In genomic region chr2L:309177-309576, dm6 we compare ENCODE assay signal across 5 fruit fly cellular contexts.
TF ChIP-seq lines count a peak whose summit lies in the region.

No protein-coding gene starts in this region.

- TF ChIP-seq CTCF in whole organism, embryonic (GFP tag; optimal IDR thresholded peaks at IDR 0.05; lab: Kevin White, UChicago), result no peak

TF ChIP-seq in whole organism, 6 proteins besides CTCF, POLR2A, EP300 and RAD21:
- TF ChIP-seq Dll (optimal IDR thresholded peaks at IDR 0.05; lab: Kevin White, UChicago) (no peak), pan (optimal IDR thresholded peaks at IDR 0.05; lab: Kevin White, UChicago) (peak; percentile 73)

TF ChIP-seq in whole organism, adult, 20 proteins besides CTCF, POLR2A, EP300 and RAD21:
- TF ChIP-seq CG1620 (GFP tag; optimal IDR thresholded peaks at IDR 0.05; lab: Kevin White, UChicago), result no peak
- no peak for TF ChIP-seq kay (GFP tag; lab: Kevin White, UChicago; ENCODE audit: borderline replicate concordance)
- no peak for TF ChIP-seq Clk (GFP tag; optimal IDR thresholded peaks at IDR 0.05; lab: Kevin White, UChicago)
- no peak for TF ChIP-seq ovo (GFP tag; optimal IDR thresholded peaks at IDR 0.05; lab: Kevin White, UChicago)
- peak; percentile 21 for TF ChIP-seq CG7101 (tag; optimal IDR thresholded peaks at IDR 0.05; lab: Kevin White, UChicago)
- TF ChIP-seq bab1 (GFP tag; optimal IDR thresholded peaks at IDR 0.05; lab: Kevin White, UChicago), result peak; percentile 31
- TF ChIP-seq CG33017 (tag; optimal IDR thresholded peaks at IDR 0.05; lab: Kevin White, UChicago), result peak; percentile 7
- TF ChIP-seq cnc (optimal IDR thresholded peaks at IDR 0.05; lab: Kevin White, UChicago), result no peak
- peak; percentile 11 for TF ChIP-seq toe (GFP tag; optimal IDR thresholded peaks at IDR 0.05; lab: Kevin White, UChicago)
- no peak for TF ChIP-seq CG12768 (GFP tag; optimal IDR thresholded peaks at IDR 0.05; lab: Kevin White, UChicago)
- TF ChIP-seq Crg-1 (GFP tag; optimal IDR thresholded peaks at IDR 0.05; lab: Kevin White, UChicago), result no peak
- TF ChIP-seq tj (GFP tag; optimal IDR thresholded peaks at IDR 0.05; lab: Kevin White, UChicago), result no peak
- TF ChIP-seq pad (GFP tag; optimal IDR thresholded peaks at IDR 0.05; lab: Kevin White, UChicago), result no peak
- no peak for TF ChIP-seq CG11617 (GFP tag; optimal IDR thresholded peaks at IDR 0.05; lab: Kevin White, UChicago)
- no peak for TF ChIP-seq Hr96 (GFP tag; optimal IDR thresholded peaks at IDR 0.05; lab: Kevin White, UChicago)
- no peak for TF ChIP-seq Mnt (GFP tag; optimal IDR thresholded peaks at IDR 0.05; lab: Kevin White, UChicago)
- no peak for TF ChIP-seq CG7045 (GFP tag; optimal IDR thresholded peaks at IDR 0.05; lab: Kevin White, UChicago)
- no peak for TF ChIP-seq CG5204 (GFP tag; optimal IDR thresholded peaks at IDR 0.05; lab: Kevin White, UChicago)
TF ChIP-seq in whole organism, adult: peak in this region for 4.

TF ChIP-seq in whole organism, embryonic, 481 proteins besides CTCF, POLR2A, EP300 and RAD21 (continues in another document):
- TF ChIP-seq zfh2 (GFP tag; optimal IDR thresholded peaks at IDR 0.05; lab: Kevin White, UChicago), result peak; percentile 17
- no peak for TF ChIP-seq Mad (GFP tag; optimal IDR thresholded peaks at IDR 0.05; lab: Kevin White, UChicago)
- no peak for TF ChIP-seq CG11696 (GFP tag; IDR thresholded peaks at IDR 0.05; lab: Robert Waterston, UW)
- no peak for TF ChIP-seq ara (GFP tag; IDR thresholded peaks at IDR 0.05; lab: Robert Waterston, UW)
- no peak for TF ChIP-seq CG6254 (GFP tag; optimal IDR thresholded peaks at IDR 0.05; lab: Kevin White, UChicago)
- TF ChIP-seq CG8281 (tag; optimal IDR thresholded peaks at IDR 0.05; lab: Kevin White, UChicago), result no peak
- no peak for TF ChIP-seq cg (GFP tag; optimal IDR thresholded peaks at IDR 0.05; lab: Kevin White, UChicago)
- TF ChIP-seq HLH4C (GFP tag; IDR thresholded peaks at IDR 0.05; lab: Robert Waterston, UW; ENCODE audit: partially characterized antibody), result no peak
- TF ChIP-seq CG13123 (GFP tag; optimal IDR thresholded peaks at IDR 0.05; lab: Kevin White, UChicago), result no peak
- no peak for TF ChIP-seq CG9437 (GFP tag; optimal IDR thresholded peaks at IDR 0.05; lab: Kevin White, UChicago)
- no peak for TF ChIP-seq twi (tag; optimal IDR thresholded peaks at IDR 0.05; lab: Kevin White, UChicago)
- no peak for TF ChIP-seq corto (GFP tag; optimal IDR thresholded peaks at IDR 0.05; lab: Kevin White, UChicago)
- TF ChIP-seq CoRest (tag; optimal IDR thresholded peaks at IDR 0.05; lab: Kevin White, UChicago), result peak; percentile 7
- TF ChIP-seq kni (GFP tag; optimal IDR thresholded peaks at IDR 0.05; lab: Kevin White, UChicago), result no peak
- TF ChIP-seq pita (GFP tag; optimal IDR thresholded peaks at IDR 0.05; lab: Kevin White, UChicago), result no peak
- peak; percentile 1 to 22 for TF ChIP-seq Pdp1 (GFP tag; optimal IDR thresholded peaks at IDR 0.05; lab: Kevin White, UChicago)
- TF ChIP-seq fu2 (GFP tag; optimal IDR thresholded peaks at IDR 0.05; lab: Kevin White, UChicago), result no peak
- no peak for TF ChIP-seq CG4360 (GFP tag; IDR thresholded peaks at IDR 0.05; lab: Robert Waterston, UW)
- no peak for TF ChIP-seq nom (GFP tag; optimal IDR thresholded peaks at IDR 0.05; lab: Kevin White, UChicago)
- TF ChIP-seq CG31388 (GFP tag; optimal IDR thresholded peaks at IDR 0.05; lab: Kevin White, UChicago), result no peak
- TF ChIP-seq psq (GFP tag; optimal IDR thresholded peaks at IDR 0.05; lab: Kevin White, UChicago), result no peak
- TF ChIP-seq vfl (GFP tag; optimal IDR thresholded peaks at IDR 0.05; lab: Kevin White, UChicago), result no peak
- TF ChIP-seq YL-1 (GFP tag; optimal IDR thresholded peaks at IDR 0.05; lab: Kevin White, UChicago), result no peak
- TF ChIP-seq HHEX (GFP tag; optimal IDR thresholded peaks at IDR 0.05; lab: Kevin White, UChicago), result no peak
- no peak for TF ChIP-seq CG14050 (GFP tag; IDR thresholded peaks at IDR 0.05; lab: Robert Waterston, UW)
- no peak for TF ChIP-seq chinmo (GFP tag; IDR thresholded peaks at IDR 0.05; lab: Robert Waterston, UW; ENCODE audit: partially characterized antibody)

TF ChIP-seq in whole organism, prepupa, 60 proteins besides CTCF, POLR2A, EP300 and RAD21:
- TF ChIP-seq CG6276 (GFP tag; optimal IDR thresholded peaks at IDR 0.05; lab: Kevin White, UChicago) (no peak), OdsH (GFP tag; optimal IDR thresholded peaks at IDR 0.05; lab: Kevin White, UChicago) (peak; percentile 5), Eip78C (GFP tag; lab: Kevin White, UChicago) (peak; percentile 29)

TF ChIP-seq in whole organism, wandering third instar larva, 38 proteins besides CTCF, POLR2A, EP300 and RAD21:
- no peak for TF ChIP-seq foxo (GFP tag; optimal IDR thresholded peaks at IDR 0.05; lab: Kevin White, UChicago)
- TF ChIP-seq OdsH (GFP tag; optimal IDR thresholded peaks at IDR 0.05; lab: Kevin White, UChicago), result no peak
- no peak for TF ChIP-seq sv (GFP tag; optimal IDR thresholded peaks at IDR 0.05; lab: Kevin White, UChicago)
- TF ChIP-seq rgr (GFP tag; optimal IDR thresholded peaks at IDR 0.05; lab: Kevin White, UChicago), result no peak
- TF ChIP-seq CG9705 (GFP tag; optimal IDR thresholded peaks at IDR 0.05; lab: Kevin White, UChicago), result no peak
- TF ChIP-seq Hr83 (GFP tag; optimal IDR thresholded peaks at IDR 0.05; lab: Kevin White, UChicago; ENCODE audit: poor library complexity, severe bottlenecking), result no peak
- TF ChIP-seq lola (GFP tag; optimal IDR thresholded peaks at IDR 0.05; lab: Kevin White, UChicago), result no peak
- TF ChIP-seq h (GFP tag; optimal IDR thresholded peaks at IDR 0.05; lab: Kevin White, UChicago), result no peak
- TF ChIP-seq sage (GFP tag; optimal IDR thresholded peaks at IDR 0.05; lab: Kevin White, UChicago), result no peak
- TF ChIP-seq dl (GFP tag; optimal IDR thresholded peaks at IDR 0.05; lab: Kevin White, UChicago; ENCODE audit: insufficient read depth in 1 of 2, partially characterized antibody in 2 of 2), result no peak
- TF ChIP-seq Dfd (GFP tag; optimal IDR thresholded peaks at IDR 0.05; lab: Kevin White, UChicago), result no peak
- peak; percentile 15 for TF ChIP-seq woc (GFP tag; optimal IDR thresholded peaks at IDR 0.05; lab: Kevin White, UChicago)
- TF ChIP-seq Myc (optimal IDR thresholded peaks at IDR 0.05; lab: Kevin White, UChicago), result no peak
- TF ChIP-seq brk (GFP tag; optimal IDR thresholded peaks at IDR 0.05; lab: Kevin White, UChicago), result no peak
- peak; percentile 39 for TF ChIP-seq pan (optimal IDR thresholded peaks at IDR 0.05; lab: Kevin White, UChicago)
